Worm (Caenorhabditis elegans) whole organism, mixed stage, embryonic: ENCODE measurements around the gene his-60.

Experiments
- M03D4.4 ChIP-seq: sonication (generic microtip); optimal IDR thresholded peaks from 2 replicates; lab custom pipeline; 2017; ENCODE audit warnings: mild to moderate bottlenecking, missing genetic modification characterization, missing compliant biosample characterization
- bed-3 ChIP-seq: fragments of 200-800 bp; sonication (Bioruptor generic); optimal IDR thresholded peaks from 3 replicates; lab custom pipeline; 2018; ENCODE audit warnings: mild to moderate bottlenecking, missing genetic modification characterization, moderate library complexity, missing compliant biosample characterization
- blmp-1 ChIP-seq: fragments of 150-350 bp; optimal IDR thresholded peaks from 2 replicates; lab custom pipeline; 2014; ENCODE audit warnings: missing biosample characterization, missing genetic modification characterization
- ceh-39 ChIP-seq: fragments of 150-350 bp; optimal IDR thresholded peaks from 2 replicates; lab custom pipeline; 2014; ENCODE audit warnings: missing biosample characterization, missing genetic modification characterization
- ceh-43 ChIP-seq: fragments of 200-800 bp; sonication (Bioruptor generic); optimal IDR thresholded peaks from 2 replicates; lab custom pipeline; 2018; ENCODE audit warnings: mild to moderate bottlenecking, missing genetic modification characterization, moderate library complexity, missing compliant biosample characterization
- ceh-83 ChIP-seq: fragments of 200-800 bp; sonication (Bioruptor generic); optimal IDR thresholded peaks from 2 replicates; lab custom pipeline; 2018; ENCODE audit warnings: mild to moderate bottlenecking, missing genetic modification characterization, missing compliant biosample characterization
- ces-1 ChIP-seq: fragments of 150-350 bp; optimal IDR thresholded peaks from 2 replicates; lab custom pipeline; 2014; ENCODE audit warnings: missing biosample characterization, missing genetic modification reagents, missing genetic modification characterization
- cnd-1 ChIP-seq: fragments of 200-800 bp; sonication (Bioruptor generic); optimal IDR thresholded peaks from 2 replicates; lab custom pipeline; 2018; ENCODE audit warnings: mild to moderate bottlenecking, missing genetic modification characterization, missing compliant biosample characterization
- drap-1 ChIP-seq: fragments of 200-800 bp; sonication (Bioruptor generic); optimal IDR thresholded peaks from 3 replicates; lab custom pipeline; 2018; ENCODE audit warnings: mild to moderate bottlenecking, missing genetic modification characterization, missing compliant biosample characterization
- elt-3 ChIP-seq: fragments of 150-350 bp; optimal IDR thresholded peaks from 2 replicates; lab custom pipeline; 2014; ENCODE audit warnings: missing biosample characterization, missing genetic modification characterization
- ham-2 ChIP-seq: fragments of 200-800 bp; sonication (Bioruptor generic); optimal IDR thresholded peaks from 2 replicates; lab custom pipeline; 2018; ENCODE audit warnings: mild to moderate bottlenecking, missing genetic modification characterization, missing compliant biosample characterization
- hlh-1 ChIP-seq: fragments of 150-350 bp; optimal IDR thresholded peaks from 2 replicates; lab custom pipeline; 2014; ENCODE audit warnings: missing biosample characterization, missing genetic modification reagents, missing genetic modification characterization
- lin-13 ChIP-seq: fragments of 150-350 bp; optimal IDR thresholded peaks from 2 replicates; lab custom pipeline; 2014; ENCODE audit warnings: missing biosample characterization, missing genetic modification characterization
- lsy-2 ChIP-seq: fragments of 150-350 bp; optimal IDR thresholded peaks from 2 replicates; lab custom pipeline; 2014; ENCODE audit warnings: missing biosample characterization, missing genetic modification characterization
- mep-1 ChIP-seq: fragments of 150-350 bp; optimal IDR thresholded peaks from 2 replicates; lab custom pipeline; 2017; ENCODE audit warnings: missing biosample characterization, missing genetic modification reagents, missing genetic modification characterization, inconsistent platforms
- mls-2 ChIP-seq: sonication (generic microtip); optimal IDR thresholded peaks from 2 replicates; lab custom pipeline; 2016; ENCODE audit warnings: mild to moderate bottlenecking, missing genetic modification characterization, moderate library complexity, missing compliant biosample characterization
- nhr-12 ChIP-seq: fragments of 150-350 bp; optimal IDR thresholded peaks from 2 replicates; lab custom pipeline; 2014; ENCODE audit warnings: missing biosample characterization, missing genetic modification characterization
- nhr-2 ChIP-seq: fragments of 150-350 bp; optimal IDR thresholded peaks from 2 replicates; lab custom pipeline; 2014; ENCODE audit warnings: missing biosample characterization, missing genetic modification characterization
- nhr-28 ChIP-seq: fragments of 150-350 bp; optimal IDR thresholded peaks from 2 replicates; lab custom pipeline; 2014; ENCODE audit warnings: missing biosample characterization, missing genetic modification characterization
- nhr-76 ChIP-seq: sonication (generic microtip); optimal IDR thresholded peaks from 2 replicates; lab custom pipeline; 2017; ENCODE audit warnings: missing biosample characterization, missing genetic modification characterization
- pha-4 ChIP-seq: fragments of 150-350 bp; optimal IDR thresholded peaks from 2 replicates; lab custom pipeline; 2018; ENCODE audit warnings: missing biosample characterization, missing genetic modification reagents, missing genetic modification characterization
- sem-2 ChIP-seq: fragments of 200-800 bp; sonication (Bioruptor generic); optimal IDR thresholded peaks from 2 replicates; lab custom pipeline; 2018; ENCODE audit warnings: mild to moderate bottlenecking, missing genetic modification characterization, missing compliant biosample characterization
- snpc-4 ChIP-seq: fragments of 150-350 bp; optimal IDR thresholded peaks from 2 replicates; lab custom pipeline; 2014; ENCODE audit warnings: missing biosample characterization, missing genetic modification characterization
- sptf-1 ChIP-seq: sonication (generic microtip); optimal IDR thresholded peaks from 2 replicates; lab custom pipeline; 2017; ENCODE audit warnings: mild to moderate bottlenecking, missing genetic modification characterization, moderate library complexity, missing compliant biosample characterization
- tbx-8 ChIP-seq: fragments of 200-800 bp; sonication (Bioruptor generic); optimal IDR thresholded peaks from 2 replicates; lab custom pipeline; 2018; ENCODE audit warnings: mild to moderate bottlenecking, missing genetic modification characterization, moderate library complexity, missing compliant biosample characterization
- unc-120 ChIP-seq: sonication (generic microtip); optimal IDR thresholded peaks from 2 replicates; lab custom pipeline; 2017; ENCODE audit warnings: missing genetic modification characterization, missing compliant biosample characterization; ENCODE audit not compliant: poor library complexity, severe bottlenecking
- unc-39 ChIP-seq: fragments of 150-350 bp; optimal IDR thresholded peaks from 2 replicates; lab custom pipeline; 2014; ENCODE audit warnings: missing biosample characterization, missing genetic modification characterization
- unc-62 ChIP-seq: fragments of 150-350 bp; optimal IDR thresholded peaks from 2 replicates; lab custom pipeline; 2014; ENCODE audit warnings: missing biosample characterization, missing genetic modification reagents, missing genetic modification characterization
- zip-8 ChIP-seq: fragments of 150-350 bp; optimal IDR thresholded peaks from 2 replicates; lab custom pipeline; 2014; ENCODE audit warnings: missing biosample characterization, missing genetic modification characterization
- ztf-11 ChIP-seq: fragments of 150-350 bp; optimal IDR thresholded peaks from 2 replicates; lab custom pipeline; 2014; ENCODE audit warnings: missing biosample characterization, missing genetic modification characterization

The his-60 gene

ce11 chrIV:7488457-7488783 lies 628 bp upstream of the his-60 start:
- no peak for TF ChIP-seq sem-2 (GFP tag; lab: Kevin White, UChicago)
- TF ChIP-seq lin-13 = no peak
- TF ChIP-seq nhr-76 (tag; lab: Kevin White, UChicago) = no peak
- no peak for TF ChIP-seq cnd-1
- TF ChIP-seq bed-3 (GFP tag; lab: Kevin White, UChicago) = no peak
- TF ChIP-seq ceh-83 (GFP tag; lab: Kevin White, UChicago) = no peak
- no peak for TF ChIP-seq ceh-43 (GFP tag; lab: Kevin White, UChicago)
- no peak for TF ChIP-seq pha-4 (tag; lab: Kevin White, UChicago)
- TF ChIP-seq snpc-4 (tag; lab: Kevin White, UChicago) = no peak
- TF ChIP-seq zip-8 = no peak
- TF ChIP-seq unc-62 (GFP tag; lab: Kevin White, UChicago) = no peak
- no peak for TF ChIP-seq elt-3 (tag; lab: Kevin White, UChicago)
- no peak for TF ChIP-seq M03D4.4 (tag; lab: Kevin White, UChicago)
- no peak for TF ChIP-seq sptf-1 (tag; lab: Kevin White, UChicago)
- TF ChIP-seq, all 35 proteins: peak for 0

- TF ChIP-seq drap-1 = peak; percentile 53
- TF ChIP-seq elt-3 (tag; lab: Kevin White, UChicago) = no peak
- no peak for TF ChIP-seq ceh-43 (GFP tag; lab: Kevin White, UChicago)
- TF ChIP-seq snpc-4 (tag; lab: Kevin White, UChicago) = no peak
- TF ChIP-seq unc-39 = peak; percentile 99
- peak; percentile 88 for TF ChIP-seq cnd-1
- peak; percentile 76 for TF ChIP-seq ceh-39 (tag; lab: Kevin White, UChicago)
- peak; percentile 50 for TF ChIP-seq sem-2 (GFP tag; lab: Kevin White, UChicago)
- TF ChIP-seq mep-1 (tag; lab: Kevin White, UChicago) = peak; percentile 55
- peak; percentile 41 for TF ChIP-seq nhr-2
- TF ChIP-seq ham-2 (GFP tag; lab: Kevin White, UChicago) = peak; percentile 4
- peak; percentile 69 for TF ChIP-seq lsy-2
- TF ChIP-seq zip-8 = no peak
- peak; percentile 88 for TF ChIP-seq pha-4 (tag; lab: Kevin White, UChicago)
- TF ChIP-seq lin-13 = peak; percentile 93
- peak; percentile 14 for TF ChIP-seq hlh-1 (tag; lab: Kevin White, UChicago)
- TF ChIP-seq nhr-28 (tag; lab: Kevin White, UChicago) = no peak
- TF ChIP-seq ces-1 (GFP tag; lab: Kevin White, UChicago) = peak; percentile 56
- TF ChIP-seq nhr-12 (tag; lab: Kevin White, UChicago) = peak; percentile 56
- no peak for TF ChIP-seq tbx-8 (GFP tag; lab: Kevin White, UChicago)
- TF ChIP-seq M03D4.4 (tag; lab: Kevin White, UChicago) = peak; percentile 86
- TF ChIP-seq mls-2 (tag; lab: Kevin White, UChicago) = peak; percentile 86
- peak; percentile 86 for TF ChIP-seq ztf-11 (tag; lab: Kevin White, UChicago)
- peak; percentile 75 for TF ChIP-seq sptf-1 (tag; lab: Kevin White, UChicago)
- TF ChIP-seq ceh-83 (GFP tag; lab: Kevin White, UChicago) = no peak
- TF ChIP-seq, all 35 proteins: peak for 18
Measured at ce11 chrIV:7486201-7486947, 1.4 kb downstream of the his-60 start, which contains the start of the genes his-61 and his-62. TSS of gene his-61 (minus strand) at chrIV:7486217. TSS of gene his-62 (plus strand) at chrIV:7486545.

ce11 chrIV:7478134-7478533 lies 9.7 kb downstream of the his-60 start, which contains the start of gene rod-1:
TSS of gene rod-1 (plus strand) at chrIV:7478452.
- TF ChIP-seq snpc-4 (tag; lab: Kevin White, UChicago) = no peak
- no peak for TF ChIP-seq nhr-12 (tag; lab: Kevin White, UChicago)
- TF ChIP-seq hlh-1 (tag; lab: Kevin White, UChicago) = no peak
- TF ChIP-seq mep-1 (tag; lab: Kevin White, UChicago) = no peak
- no peak for TF ChIP-seq M03D4.4 (tag; lab: Kevin White, UChicago)
- no peak for TF ChIP-seq sem-2 (GFP tag; lab: Kevin White, UChicago)
- no peak for TF ChIP-seq elt-3 (tag; lab: Kevin White, UChicago)
- no peak for TF ChIP-seq lsy-2
- TF ChIP-seq bed-3 (GFP tag; lab: Kevin White, UChicago) = no peak
- TF ChIP-seq zip-8 = no peak
- TF ChIP-seq blmp-1 (tag; lab: Kevin White, UChicago) = no peak
- TF ChIP-seq pha-4 (tag; lab: Kevin White, UChicago) = no peak

DNA sequence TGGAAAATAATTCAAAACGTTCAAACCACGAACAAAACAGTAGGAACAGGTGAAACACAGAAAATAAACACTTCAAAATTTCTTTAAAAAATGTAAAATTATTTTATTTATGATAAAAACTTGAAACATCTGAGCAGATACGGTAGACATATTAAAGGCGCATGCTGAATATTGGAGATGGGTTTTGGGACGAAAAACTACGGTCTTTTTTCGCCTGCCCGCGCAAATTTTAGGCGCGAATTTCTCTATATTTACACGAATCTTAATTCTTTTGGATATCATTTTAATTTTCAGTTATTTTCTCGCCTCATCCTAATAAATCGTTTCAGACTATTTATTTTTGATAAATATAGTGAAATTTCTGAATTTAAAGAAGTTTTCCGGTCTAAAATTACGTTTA lies 10.1 kb downstream of the his-60 start:
- no peak for TF ChIP-seq sem-2 (GFP tag; lab: Kevin White, UChicago)

DNA sequence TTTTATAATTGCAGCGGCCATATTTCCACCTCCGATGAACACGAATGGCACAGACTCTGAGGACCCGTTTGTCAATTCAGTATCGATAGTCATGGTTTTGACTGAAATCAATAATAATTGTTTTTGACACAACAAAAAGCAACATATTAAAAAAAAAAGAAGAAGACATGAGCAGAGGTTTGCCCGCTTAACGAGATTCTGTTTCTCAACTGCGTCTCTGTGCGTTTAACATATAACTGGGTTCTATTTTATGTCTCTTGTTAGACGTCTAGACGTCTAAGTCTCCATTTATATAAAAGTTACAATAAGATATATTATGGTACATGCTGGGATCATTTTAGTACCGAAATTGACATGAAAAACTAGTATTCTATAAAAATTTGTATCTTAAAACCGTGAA lies 10.6 kb downstream of the his-60 start, which contains the start of gene pycr-4:
pycr-4 (minus strand) TSS at position 101 of the 400 bp plus-strand sequence.
- TF ChIP-seq ztf-11 (tag; lab: Kevin White, UChicago) (no peak), ceh-39 (tag; lab: Kevin White, UChicago) (no peak), tbx-8 (GFP tag; lab: Kevin White, UChicago) (no peak), mep-1 (tag; lab: Kevin White, UChicago) (no peak), blmp-1 (tag; lab: Kevin White, UChicago) (no peak), M03D4.4 (tag; lab: Kevin White, UChicago) (no peak), ceh-43 (GFP tag; lab: Kevin White, UChicago) (no peak), lin-13 (no peak), lsy-2 (no peak), unc-62 (GFP tag; lab: Kevin White, UChicago) (no peak), unc-120 (tag; lab: Kevin White, UChicago) (no peak)
